Worm (Caenorhabditis elegans): ENCODE measurements around the gene clec-196.

DNA sequence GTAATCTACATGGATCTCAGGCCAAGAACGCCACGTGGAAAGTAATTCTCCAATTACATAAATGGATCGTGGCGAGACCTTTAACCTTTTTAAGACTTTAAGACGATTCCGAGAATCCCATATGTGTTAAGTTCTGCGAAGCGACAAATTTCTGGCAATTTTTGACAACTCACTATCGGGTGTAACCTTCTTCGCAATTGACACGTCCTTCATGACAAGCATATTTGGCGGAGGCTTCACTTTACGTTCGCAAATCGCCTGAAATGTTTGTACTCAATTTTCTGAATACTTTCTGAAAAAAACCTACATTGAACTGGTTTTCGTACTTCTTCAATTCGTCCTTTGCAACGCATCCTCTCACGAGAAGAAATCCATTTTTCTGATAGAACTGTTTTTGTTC lies 17.9 kb upstream of the clec-196 start:
- TF ChIP-seq tab-1 (GFP tag; IDR thresholded peaks at IDR 0.05) (no peak), med-1 (GFP tag; optimal IDR thresholded peaks at IDR 0.05; ENCODE audit: insufficient read depth) (no peak), T22C8.4 (GFP tag; IDR thresholded peaks at IDR 0.05) (no peak), ztf-23 (GFP tag; IDR thresholded peaks at IDR 0.05) (no peak), ztf-29 (GFP tag; IDR thresholded peaks at IDR 0.05) (no peak), klf-2 (GFP tag; conservative IDR thresholded peaks at IDR 0.05) (no peak), ref-1 (GFP tag; conservative IDR thresholded peaks at IDR 0.05) (no peak), cog-1 (tag; optimal IDR thresholded peaks at IDR 0.05) (no peak), flt-1 (GFP tag; IDR thresholded peaks at IDR 0.05) (no peak)

Measured in whole organism, midembryonic.